Fruit fly (Drosophila melanogaster) whole organism, embryonic: ENCODE results near the gene CG32379.

ENCODE experiments used
- ATbp ChIP-seq: fragments of 200-800 bp; sonication (Bioruptor generic); optimal IDR thresholded peaks from 2 replicates; lab custom pipeline; 2017; ENCODE audit warnings: missing biosample characterization, mild to moderate bottlenecking, missing genetic modification characterization, missing genetic modification reagents
- Atf3 ChIP-seq: fragments of 200-800 bp; sonication (Bioruptor generic); optimal IDR thresholded peaks from 3 replicates; lab custom pipeline; 2016; ENCODE audit warnings: missing biosample characterization, missing genetic modification characterization
- B-H2 ChIP-seq: fragments of 200-800 bp; sonication (Bioruptor generic); optimal IDR thresholded peaks from 2 replicates; lab custom pipeline; 2018; ENCODE audit warnings: missing biosample characterization, mild to moderate bottlenecking, missing genetic modification characterization
- C15 ChIP-seq: fragments of 200-800 bp; sonication (Bioruptor generic); IDR thresholded peaks from 3 replicates; pipeline ENCODE4 v1.3.6; 2022; ENCODE audit warnings: missing biosample characterization, missing genetic modification characterization
- CG10654 ChIP-seq: fragments of 200-800 bp; sonication (Bioruptor generic); optimal IDR thresholded peaks from 2 replicates; lab custom pipeline; 2016; ENCODE audit warnings: missing biosample characterization, missing genetic modification characterization
- CG11093 ChIP-seq: fragments of 200-800 bp; sonication (Bioruptor generic); IDR thresholded peaks from 3 replicates; pipeline ENCODE4 v1.3.6; 2022; ENCODE audit warnings: missing biosample characterization, missing genetic modification characterization
- CG12391 ChIP-seq: fragments of 200-800 bp; sonication (Bioruptor generic); optimal IDR thresholded peaks from 3 replicates; lab custom pipeline; 2018; ENCODE audit warnings: missing biosample characterization, mild to moderate bottlenecking, missing genetic modification characterization, moderate library complexity
- CG13424 ChIP-seq: fragments of 200-800 bp; sonication (Bioruptor generic); optimal IDR thresholded peaks from 2 replicates; lab custom pipeline; 2019; ENCODE audit warnings: missing biosample characterization, mild to moderate bottlenecking, missing genetic modification characterization, moderate library complexity
- CG16863 ChIP-seq: fragments of 200-800 bp; sonication (Bioruptor generic); optimal IDR thresholded peaks from 3 replicates; lab custom pipeline; 2016; ENCODE audit warnings: missing biosample characterization, missing genetic modification characterization
- CG17568 ChIP-seq: fragments of 200-800 bp; sonication (Bioruptor generic); optimal IDR thresholded peaks from 2 replicates; lab custom pipeline; 2018; ENCODE audit warnings: missing biosample characterization, mild to moderate bottlenecking, missing genetic modification characterization, moderate library complexity
- CG2129 ChIP-seq: fragments of 200-800 bp; sonication (Bioruptor generic); IDR thresholded peaks from 2 replicates; pipeline ENCODE4 v1.3.6; 2022; ENCODE audit warnings: missing biosample characterization, missing genetic modification characterization; ENCODE audit not compliant: partially characterized antibody
- CG2678 ChIP-seq: fragments of 200-800 bp; sonication (Bioruptor generic); optimal IDR thresholded peaks from 3 replicates; lab custom pipeline; 2019; ENCODE audit warnings: missing biosample characterization, mild to moderate bottlenecking, missing genetic modification characterization, moderate library complexity
- CG31388 ChIP-seq: fragments of 200-800 bp; sonication (Bioruptor generic); optimal IDR thresholded peaks from 2 replicates; lab custom pipeline; 2016; ENCODE audit warnings: missing biosample characterization, missing genetic modification characterization
- CG33557 ChIP-seq: fragments of 200-800 bp; sonication (Bioruptor generic); optimal IDR thresholded peaks from 2 replicates; lab custom pipeline; 2019; ENCODE audit warnings: missing biosample characterization, mild to moderate bottlenecking, missing genetic modification characterization, moderate library complexity
- CG4854 ChIP-seq: fragments of 200-800 bp; sonication (Bioruptor generic); optimal IDR thresholded peaks from 2 replicates; lab custom pipeline; 2016; ENCODE audit warnings: missing biosample characterization, missing genetic modification characterization, inconsistent platforms
- CG6683 ChIP-seq: fragments of 200-800 bp; sonication (Bioruptor generic); optimal IDR thresholded peaks from 2 replicates; lab custom pipeline; 2017; ENCODE audit warnings: missing biosample characterization, mild to moderate bottlenecking, missing genetic modification characterization, missing genetic modification reagents
- CG9727 ChIP-seq: fragments of 200-800 bp; sonication (Bioruptor generic); optimal IDR thresholded peaks from 3 replicates; lab custom pipeline; 2017; ENCODE audit warnings: missing biosample characterization, mild to moderate bottlenecking, missing genetic modification characterization
- Camta ChIP-seq: fragments of 200-800 bp; sonication (Bioruptor generic); optimal IDR thresholded peaks from 2 replicates; lab custom pipeline; 2016; ENCODE audit warnings: missing biosample characterization, missing genetic modification characterization
- CkIIα-i1 ChIP-seq: fragments of 200-800 bp; sonication (Bioruptor generic); IDR thresholded peaks from 2 replicates; pipeline ENCODE4 v1.3.6; 2022; ENCODE audit warnings: missing biosample characterization, missing genetic modification characterization
- Dad ChIP-seq: fragments of 200-800 bp; sonication (Bioruptor generic); optimal IDR thresholded peaks from 3 replicates; lab custom pipeline; 2016; ENCODE audit warnings: missing biosample characterization, missing genetic modification characterization
- Dip2 ChIP-seq: fragments of 200-800 bp; sonication (Bioruptor generic); IDR thresholded peaks from 2 replicates; pipeline ENCODE4 v1.3.6; 2022; ENCODE audit warnings: missing biosample characterization, missing genetic modification characterization
- Elba2 ChIP-seq: fragments of 200-800 bp; sonication (Bioruptor generic); optimal IDR thresholded peaks from 3 replicates; lab custom pipeline; 2016; ENCODE audit warnings: missing biosample characterization, missing genetic modification characterization
- HLH4C ChIP-seq: fragments of 200-800 bp; sonication (Bioruptor generic); IDR thresholded peaks from 3 replicates; pipeline ENCODE4 v1.3.6; 2022; ENCODE audit warnings: missing biosample characterization, missing genetic modification characterization; ENCODE audit not compliant: partially characterized antibody
- Hand ChIP-seq: fragments of 200-800 bp; sonication (Bioruptor generic); optimal IDR thresholded peaks from 2 replicates; lab custom pipeline; 2017; ENCODE audit warnings: mild to moderate bottlenecking, missing biosample characterization, missing genetic modification reagents, missing genetic modification characterization
- MTF-1 ChIP-seq: fragments of 200-800 bp; sonication (Bioruptor generic); optimal IDR thresholded peaks from 2 replicates; lab custom pipeline; 2018; ENCODE audit warnings: missing biosample characterization, mild to moderate bottlenecking, missing genetic modification characterization, borderline replicate concordance
- Med ChIP-seq: fragments of 200-800 bp; sonication (Bioruptor generic); peaks from one replicate; lab custom pipeline; 2016; ENCODE audit warnings: missing biosample characterization, missing genetic modification characterization, mild to moderate bottlenecking, inconsistent platforms, moderate library complexity
- Meics ChIP-seq: fragments of 200-800 bp; sonication (Bioruptor generic); optimal IDR thresholded peaks from 2 replicates; lab custom pipeline; 2017; ENCODE audit warnings: missing biosample characterization, mild to moderate bottlenecking, missing genetic modification characterization
- Opbp ChIP-seq: fragments of 200-800 bp; sonication (Bioruptor generic); IDR thresholded peaks from 3 replicates; pipeline ENCODE4 v1.3.6; 2022; ENCODE audit warnings: missing biosample characterization, missing genetic modification characterization; ENCODE audit not compliant: partially characterized antibody
- Pdp1 ChIP-seq, 2 experiments: fragments of 200-800 bp; sonication (Bioruptor generic); optimal IDR thresholded peaks; 3 replicates each; lab custom pipeline; 2016; ENCODE audit warnings: missing biosample characterization in 2 of 2, missing genetic modification characterization in 2 of 2, mild to moderate bottlenecking in 1 of 2, moderate library complexity in 1 of 2
- Ravus ChIP-seq: fragments of 200-800 bp; sonication (Bioruptor generic); IDR thresholded peaks from 2 replicates; pipeline ENCODE4 v1.3.6; 2022; ENCODE audit warnings: missing biosample characterization, missing genetic modification characterization
- Sin3A ChIP-seq: fragments of >200 bp; optimal IDR thresholded peaks from 2 replicates; lab custom pipeline; 2018
- TFAM ChIP-seq: fragments of 200-800 bp; sonication (Bioruptor generic); optimal IDR thresholded peaks from 2 replicates; lab custom pipeline; 2017; ENCODE audit warnings: missing biosample characterization, missing genetic modification characterization, inconsistent platforms
- Tbp ChIP-seq: fragments of >200 bp; optimal IDR thresholded peaks from 2 replicates; lab custom pipeline; 2018; ENCODE audit warnings: missing biosample characterization, missing genetic modification characterization
- dm ChIP-seq: fragments of 200-800 bp; sonication (Bioruptor generic); optimal IDR thresholded peaks from 3 replicates; lab custom pipeline; 2016; ENCODE audit warnings: missing biosample characterization, missing genetic modification characterization
- dpn ChIP-seq, 2 experiments: fragments of 200-800 bp; sonication (Bioruptor generic); optimal IDR thresholded peaks; 3 replicates each; lab custom pipeline; 2016; ENCODE audit warnings: missing biosample characterization in 2 of 2, missing genetic modification characterization in 2 of 2
- exex ChIP-seq: fragments of 200-800 bp; sonication (Bioruptor generic); optimal IDR thresholded peaks from 4 replicates; lab custom pipeline; 2018; ENCODE audit warnings: missing biosample characterization, mild to moderate bottlenecking, missing genetic modification characterization, moderate library complexity
- fd96Cb ChIP-seq: fragments of 200-800 bp; sonication (Bioruptor generic); optimal IDR thresholded peaks from 2 replicates; lab custom pipeline; 2018; ENCODE audit warnings: missing biosample characterization, mild to moderate bottlenecking, missing genetic modification characterization, moderate library complexity
- hth ChIP-seq: fragments of >200 bp; optimal IDR thresholded peaks from 2 replicates; lab custom pipeline; 2017; ENCODE audit warnings: inconsistent platforms
- lola ChIP-seq, 3 experiments: fragments of >200 bp in 2 of 3; fragments of 200-800 bp in 1 of 3; sonication (Bioruptor generic) in 1 of 3; optimal IDR thresholded peaks; 2 replicates each; lab custom pipeline; 2017 to 2019; ENCODE audit warnings: missing biosample characterization in 3 of 3, missing genetic modification characterization in 3 of 3, mild to moderate bottlenecking in 1 of 3, moderate library complexity in 1 of 3
- mld ChIP-seq: fragments of 200-800 bp; sonication (Bioruptor generic); IDR thresholded peaks from 3 replicates; pipeline ENCODE4 v1.3.6; 2022; ENCODE audit warnings: missing biosample characterization, missing genetic modification characterization; ENCODE audit not compliant: partially characterized antibody
- nom ChIP-seq: fragments of 200-800 bp; sonication (Bioruptor generic); optimal IDR thresholded peaks from 2 replicates; lab custom pipeline; 2017; ENCODE audit warnings: missing biosample characterization, missing genetic modification characterization, mild to moderate bottlenecking, moderate library complexity, missing genetic modification reagents
- peb ChIP-seq: fragments of 200-800 bp; sonication (Bioruptor generic); IDR thresholded peaks from 2 replicates; pipeline ENCODE4 v1.3.6; 2022; ENCODE audit warnings: missing biosample characterization, missing genetic modification characterization
- prd ChIP-seq, 3 experiments: fragments of >200 bp in 2 of 3; fragments of 200-800 bp in 1 of 3; sonication (Bioruptor generic) in 1 of 3; optimal IDR thresholded peaks in 2 of 3; IDR thresholded peaks in 1 of 3; 2 replicates in 2 of 3; 3 replicates in 1 of 3; pipeline versions ENCODE4 v1.3.6 to Lab custom; 2017 to 2022; ENCODE audit warnings: missing biosample characterization in 1 of 3, missing genetic modification characterization in 1 of 3
- repo ChIP-seq: fragments of 200-800 bp; sonication (Bioruptor generic); optimal IDR thresholded peaks from 2 replicates; lab custom pipeline; 2016; ENCODE audit warnings: missing biosample characterization, missing genetic modification characterization
- row ChIP-seq: fragments of 200-800 bp; sonication (Bioruptor generic); IDR thresholded peaks from 3 replicates; pipeline ENCODE4 v1.3.6; 2022; ENCODE audit warnings: missing biosample characterization, missing genetic modification characterization
- sisA ChIP-seq: fragments of 200-800 bp; sonication (Bioruptor generic); IDR thresholded peaks from 2 replicates; pipeline ENCODE4 v1.3.6; 2022; ENCODE audit warnings: missing biosample characterization, missing genetic modification characterization
- toy ChIP-seq: fragments of 200-800 bp; sonication (Bioruptor generic); IDR thresholded peaks from 2 replicates; pipeline ENCODE4 v1.3.6; 2022; ENCODE audit warnings: missing biosample characterization, missing genetic modification characterization
- tx ChIP-seq: fragments of 200-800 bp; sonication (Bioruptor generic); optimal IDR thresholded peaks from 2 replicates; lab custom pipeline; 2016; ENCODE audit warnings: missing biosample characterization, missing genetic modification characterization

CG32379 gene

DNA sequence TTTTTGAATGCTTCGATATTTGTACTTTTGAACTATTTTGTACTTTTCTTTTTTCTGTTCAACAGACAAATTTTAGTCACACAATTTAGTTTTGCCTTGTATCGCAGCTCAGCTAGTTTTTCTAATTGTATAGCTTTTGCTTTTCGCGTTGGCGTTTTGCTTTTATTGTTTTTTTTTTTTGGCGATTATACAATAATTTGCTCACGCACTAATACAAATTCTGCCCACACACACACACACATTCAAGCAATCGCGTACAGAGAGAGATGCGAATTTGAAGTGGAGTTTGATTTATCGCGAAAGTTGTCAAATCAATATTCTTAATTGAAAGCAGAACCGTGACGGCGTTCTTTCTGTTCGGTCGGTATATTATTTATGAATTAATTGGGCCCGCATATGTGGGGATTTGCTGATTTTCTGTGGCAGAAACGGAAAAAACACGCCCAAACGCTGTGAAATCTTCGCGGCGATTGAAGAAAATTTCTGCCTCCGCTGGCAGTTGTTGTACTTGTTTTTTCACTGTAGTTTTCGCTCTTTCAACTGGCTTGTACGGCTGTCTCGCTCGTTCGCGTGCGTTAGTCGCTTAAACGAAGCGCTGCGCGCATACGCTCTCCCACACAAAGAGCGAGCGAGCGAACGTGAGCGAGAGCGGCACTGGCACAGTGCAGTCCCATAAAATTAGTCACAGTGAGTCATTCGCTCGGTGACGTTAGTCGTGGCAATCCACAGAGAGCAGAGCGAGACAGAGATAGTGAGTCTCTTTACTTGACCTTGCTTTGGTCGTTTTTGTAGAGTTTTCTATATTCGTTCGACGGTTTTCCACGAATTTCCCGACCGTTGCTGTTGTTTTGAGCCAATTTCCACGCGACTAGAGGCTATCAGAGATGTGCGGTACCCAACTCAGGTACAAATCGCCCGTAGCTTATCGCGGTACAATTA is 38.8 kb downstream of the CG32379 start, which contains the start of gene Rac2 (continued):
- TF ChIP-seq CG2678 (tag; lab: Kevin White, UChicago) (peak; percentile 24), prd (optimal IDR thresholded peaks at IDR 0.05; lab: Kevin White, UChicago) (no peak), prd (GFP tag; IDR thresholded peaks at IDR 0.05; lab: Robert Waterston, UW) (peak; percentile 33; the same call in 2 of the 3 replicates), CG9727 (peak; percentile 5), Tbp (GFP tag; lab: Kevin White, UChicago) (no peak), CG12391 (no peak), Dad (GFP tag; lab: Kevin White, UChicago) (no peak), exex (tag; lab: Kevin White, UChicago) (peak; percentile 26), lola (GFP tag; optimal IDR thresholded peaks at IDR 0.05; lab: Kevin White, UChicago) (no peak), CG4854 (GFP tag; lab: Kevin White, UChicago) (peak; percentile 17), hth (no peak), Atf3 (peak; percentile 57), Hand (GFP tag; lab: Kevin White, UChicago) (no peak), peb (GFP tag; lab: Robert Waterston, UW) (no peak), CkIIα-i1 (GFP tag; lab: Robert Waterston, UW) (no peak), mld (no peak), Camta (GFP tag; lab: Kevin White, UChicago) (no peak), Sin3A (lab: Kevin White, UChicago) (no peak), Med (peak; percentile 79), CG2129 (GFP tag; lab: Robert Waterston, UW) (no peak), CG10654 (GFP tag; lab: Kevin White, UChicago) (no peak), B-H2 (peak; percentile 9), CG13424 (tag; lab: Kevin White, UChicago) (no peak), ATbp (GFP tag; lab: Kevin White, UChicago) (no peak), CG6683 (GFP tag; lab: Kevin White, UChicago) (no peak), repo (GFP tag; lab: Kevin White, UChicago) (no peak), nom (GFP tag; lab: Kevin White, UChicago) (peak; percentile 67), tx (GFP tag; lab: Kevin White, UChicago) (no peak), sisA (GFP tag; lab: Robert Waterston, UW) (no peak), Meics (GFP tag; lab: Kevin White, UChicago) (no peak), CG11093 (GFP tag; lab: Robert Waterston, UW) (0 out of 3 replicates have a peak, but pooled peaks have one; percentile 17), CG16863 (GFP tag; lab: Kevin White, UChicago) (no peak), Pdp1 (GFP tag; optimal IDR thresholded peaks at IDR 0.05; lab: Kevin White, UChicago) (peak in 1 of 2 experiments; percentile 96), row (GFP tag; lab: Robert Waterston, UW) (peak; percentile 67), Elba2 (no peak), dpn (GFP tag; optimal IDR thresholded peaks at IDR 0.05; lab: Kevin White, UChicago) (no peak), C15 (GFP tag; lab: Robert Waterston, UW) (no peak), MTF-1 (no peak), CG17568 (GFP tag; lab: Kevin White, UChicago) (peak; percentile 38), Ravus (GFP tag; lab: Robert Waterston, UW) (no peak), CG31388 (GFP tag; lab: Kevin White, UChicago) (no peak), fd96Cb (tag; lab: Kevin White, UChicago) (no peak), toy (GFP tag; lab: Robert Waterston, UW) (no peak), Opbp (GFP tag; lab: Robert Waterston, UW) (peak; percentile 53; the same call in 2 of the 3 replicates), dm (GFP tag; lab: Kevin White, UChicago) (peak; percentile 26), CG33557 (GFP tag; lab: Kevin White, UChicago) (peak; percentile 27), TFAM (GFP tag; lab: Kevin White, UChicago) (no peak), HLH4C (0 out of 3 replicates have a peak, but pooled peaks have one; percentile 37), Dip2 (GFP tag; lab: Robert Waterston, UW) (no peak)
